Worm (Caenorhabditis elegans): ENCODE data around the gene ctsa-2.

Gene ctsa-2

ce11 chrX:6371192-6372116 lies 59.0 kb downstream of the ctsa-2 start (continued):
- TF ChIP-seq F55B11.4 (tag; optimal IDR thresholded peaks at IDR 0.05; ENCODE audit: borderline replicate concordance, insufficient read depth) (no peak), nfyb-1 (GFP tag; IDR thresholded peaks at IDR 0.05) (peak; percentile 88), mes-4 (tag; optimal IDR thresholded peaks at IDR 0.05) (peak; percentile 59), unc-62 (GFP tag; optimal IDR thresholded peaks at IDR 0.05) (no peak), zfh-2 (GFP tag; conservative IDR thresholded peaks at IDR 0.05) (no peak), C06A6.2 (GFP tag; conservative IDR thresholded peaks at IDR 0.05) (no peak), ceh-27 (GFP tag; optimal IDR thresholded peaks at IDR 0.05) (peak; percentile 47), B0035.1 (tag; optimal IDR thresholded peaks at IDR 0.05) (peak; percentile 62), rpc-1 (optimal IDR thresholded peaks at IDR 0.05) (peak; percentile 89), rpc-1 (tag; optimal IDR thresholded peaks at IDR 0.05) (peak; percentile 95), snpc-1.3 (tag; optimal IDR thresholded peaks at IDR 0.05; ENCODE audit: insufficient read depth) (peak; percentile 85), aptf-3 (GFP tag; IDR thresholded peaks at IDR 0.05) (peak; percentile 75; the same call in 1 of the 2 replicates), somi-1 (GFP tag; optimal IDR thresholded peaks at IDR 0.05) (peak; percentile 58), ztf-22 (GFP tag; optimal IDR thresholded peaks at IDR 0.05) (peak; percentile 32), K12H6.12 (tag; optimal IDR thresholded peaks at IDR 0.05) (peak; percentile 47), Y79H2A.3 (GFP tag; conservative IDR thresholded peaks at IDR 0.05) (no peak), lir-1 (GFP tag; conservative IDR thresholded peaks at IDR 0.05) (peak; percentile 35), ztf-3 (GFP tag; optimal IDR thresholded peaks at IDR 0.05) (peak; percentile 32), xnd-1 (tag; optimal IDR thresholded peaks at IDR 0.05) (no peak), lin-40 (tag; optimal IDR thresholded peaks at IDR 0.05) (no peak), C17E4.6 (GFP tag; IDR thresholded peaks at IDR 0.05) (no peak), hmg-1.2 (GFP tag; IDR thresholded peaks at IDR 0.05) (peak; percentile 85)

All from whole organism, young adult.